Worm (Caenorhabditis elegans) whole organism, early embryonic: ENCODE results near the gene wrt-8.

Experiments
- B0310.2 ChIP-seq: sonication (generic microtip); optimal IDR thresholded peaks from 2 replicates; lab custom pipeline; 2016; ENCODE audit warnings: mild to moderate bottlenecking, missing genetic modification characterization, missing compliant biosample characterization
- F13C5.2 ChIP-seq: sonication (generic microtip); optimal IDR thresholded peaks from 2 replicates; lab custom pipeline; 2017; ENCODE audit warnings: mild to moderate bottlenecking, missing genetic modification characterization, inconsistent platforms, missing compliant biosample characterization
- aly-1 ChIP-seq: sonication (generic microtip); optimal IDR thresholded peaks from 2 replicates; lab custom pipeline; 2016; ENCODE audit warnings: missing genetic modification characterization, missing compliant biosample characterization
- ama-1 ChIP-seq: fragments of 150-350 bp; optimal IDR thresholded peaks from 2 replicates; lab custom pipeline; 2014
- ceh-13 ChIP-seq: fragments of 200-800 bp; sonication (Bioruptor generic); optimal IDR thresholded peaks from 2 replicates; lab custom pipeline; 2018; ENCODE audit warnings: mild to moderate bottlenecking, missing genetic modification characterization, missing compliant biosample characterization
- ceh-36 ChIP-seq: sonication (generic microtip); optimal IDR thresholded peaks from 2 replicates; lab custom pipeline; 2016; ENCODE audit warnings: missing genetic modification characterization, inconsistent platforms, missing compliant biosample characterization
- ets-7 ChIP-seq: sonication (generic microtip); optimal IDR thresholded peaks from 2 replicates; lab custom pipeline; 2016; ENCODE audit warnings: missing genotype, missing genetic modification characterization, missing compliant biosample characterization
- flt-1 ChIP-seq: fragments of 200-800 bp; sonication (Bioruptor generic); IDR thresholded peaks from 2 replicates; pipeline ENCODE4 v1.3.6; 2022; ENCODE audit warnings: missing genetic modification characterization, missing compliant biosample characterization
- hmbx-1 ChIP-seq: sonication (generic microtip); optimal IDR thresholded peaks from 2 replicates; lab custom pipeline; 2016; ENCODE audit warnings: mild to moderate bottlenecking, missing genetic modification characterization, missing compliant biosample characterization
- hmg-4 ChIP-seq: fragments of 200-800 bp; sonication (Bioruptor generic); optimal IDR thresholded peaks from 2 replicates; lab custom pipeline; 2018; ENCODE audit warnings: mild to moderate bottlenecking, missing genetic modification characterization, missing compliant biosample characterization
- hnd-1 ChIP-seq: sonication (generic microtip); optimal IDR thresholded peaks from 2 replicates; lab custom pipeline; 2016; ENCODE audit warnings: missing genetic modification characterization, missing compliant biosample characterization
- pes-1 ChIP-seq: fragments of 200-800 bp; sonication (Bioruptor generic); IDR thresholded peaks from 2 replicates; pipeline ENCODE4 v1.3.6; 2022; ENCODE audit warnings: missing genetic modification reagents, missing genetic modification characterization, missing compliant biosample characterization
- scrt-1 ChIP-seq: fragments of 200-800 bp; sonication (Bioruptor generic); IDR thresholded peaks from 2 replicates; pipeline ENCODE4 v1.3.6; 2022; ENCODE audit warnings: missing genetic modification characterization, missing compliant biosample characterization
- sea-1 ChIP-seq: fragments of 200-800 bp; sonication (Bioruptor generic); conservative IDR thresholded peaks from 2 replicates; pipeline ENCODE4 v1.3.6; 2022; ENCODE audit warnings: missing genetic modification characterization, missing compliant biosample characterization
- tbx-11 ChIP-seq: fragments of 200-800 bp; sonication (Bioruptor generic); IDR thresholded peaks from 2 replicates; pipeline ENCODE4 v1.3.6; 2022; ENCODE audit warnings: missing genetic modification characterization, missing compliant biosample characterization
- tbx-37 ChIP-seq: fragments of 200-800 bp; sonication (Bioruptor generic); conservative IDR thresholded peaks from 2 replicates; pipeline ENCODE4 v1.3.6; 2022; ENCODE audit warnings: missing genetic modification reagents, missing genetic modification characterization, missing compliant biosample characterization
- tra-4 ChIP-seq: sonication (generic microtip); optimal IDR thresholded peaks from 2 replicates; lab custom pipeline; 2017; ENCODE audit warnings: missing genetic modification characterization, missing compliant biosample characterization

The wrt-8 gene

ce11 chrV:15349044-15349443 is 4.7 kb upstream of the wrt-8 start, which contains the start of gene clec-230:
TSS of gene clec-230 (minus strand) at chrV:15349144.
- no peak for TF ChIP-seq ets-7 (tag; lab: Kevin White, UChicago)
- no peak for TF ChIP-seq hmbx-1 (tag; lab: Kevin White, UChicago)
- no peak for TF ChIP-seq hnd-1 (tag; lab: Kevin White, UChicago)
- TF ChIP-seq B0310.2 (tag; lab: Kevin White, UChicago) = no peak
- TF ChIP-seq hmg-4 (GFP tag; lab: Kevin White, UChicago) = no peak
- TF ChIP-seq ceh-13 = no peak
- TF ChIP-seq flt-1 = no peak
- TF ChIP-seq tra-4 (tag; lab: Kevin White, UChicago) = no peak
- no peak for TF ChIP-seq pes-1
- no peak for TF ChIP-seq ceh-36 (tag; lab: Kevin White, UChicago)
- TF ChIP-seq sea-1 (GFP tag; lab: Robert Waterston, UW) = no peak
- no peak for TF ChIP-seq tbx-37 (GFP tag; lab: Robert Waterston, UW)

ce11 chrV:15347292-15347691 is 2.9 kb upstream of the wrt-8 start, which contains the start of gene C29F3.3:
TSS of gene C29F3.3 (minus strand) at chrV:15347392.
- TF ChIP-seq tra-4 (tag; lab: Kevin White, UChicago) = no peak
- no peak for TF ChIP-seq hmg-4 (GFP tag; lab: Kevin White, UChicago)
- TF ChIP-seq F13C5.2 (tag; lab: Kevin White, UChicago) = no peak
- TF ChIP-seq ceh-36 (tag; lab: Kevin White, UChicago) = no peak
- no peak for TF ChIP-seq ceh-13
- TF ChIP-seq tbx-37 (GFP tag; lab: Robert Waterston, UW) = no peak
- no peak for TF ChIP-seq hnd-1 (tag; lab: Kevin White, UChicago)
- no peak for TF ChIP-seq flt-1
- TF ChIP-seq aly-1 = no peak
- no peak for TF ChIP-seq pes-1
- no peak for TF ChIP-seq B0310.2 (tag; lab: Kevin White, UChicago)
- no peak for TF ChIP-seq tbx-11 (GFP tag; lab: Robert Waterston, UW)

- TF ChIP-seq hmbx-1 (tag; lab: Kevin White, UChicago) (no peak), hmg-4 (GFP tag; lab: Kevin White, UChicago) (no peak), flt-1 (no peak), pes-1 (no peak), tra-4 (tag; lab: Kevin White, UChicago) (no peak), sea-1 (GFP tag; lab: Robert Waterston, UW) (no peak), ets-7 (tag; lab: Kevin White, UChicago) (no peak), scrt-1 (GFP tag; lab: Robert Waterston, UW) (no peak), ceh-36 (tag; lab: Kevin White, UChicago) (no peak), tbx-11 (GFP tag; lab: Robert Waterston, UW) (no peak), F13C5.2 (tag; lab: Kevin White, UChicago) (no peak), ceh-13 (no peak), aly-1 (no peak), tbx-37 (GFP tag; lab: Robert Waterston, UW) (no peak), B0310.2 (tag; lab: Kevin White, UChicago) (no peak), ama-1 (lab: Kevin White, UChicago) (no peak), hnd-1 (tag; lab: Kevin White, UChicago) (no peak)
Measured at ce11 chrV:15341404-15341803, 3.0 kb downstream of the wrt-8 start, which contains the start of gene clec-229. TSS of gene clec-229 (minus strand) at chrV:15341504.

- TF ChIP-seq sea-1 (GFP tag; lab: Robert Waterston, UW) (no peak), tbx-37 (GFP tag; lab: Robert Waterston, UW) (no peak), tbx-11 (GFP tag; lab: Robert Waterston, UW) (no peak), flt-1 (no peak), hmg-4 (GFP tag; lab: Kevin White, UChicago) (no peak), ama-1 (lab: Kevin White, UChicago) (no peak), B0310.2 (tag; lab: Kevin White, UChicago) (no peak), ets-7 (tag; lab: Kevin White, UChicago) (no peak), aly-1 (no peak), tra-4 (tag; lab: Kevin White, UChicago) (no peak), hnd-1 (tag; lab: Kevin White, UChicago) (no peak), ceh-36 (tag; lab: Kevin White, UChicago) (no peak), pes-1 (no peak), hmbx-1 (tag; lab: Kevin White, UChicago) (no peak), ceh-13 (no peak), scrt-1 (GFP tag; lab: Robert Waterston, UW) (no peak), F13C5.2 (tag; lab: Kevin White, UChicago) (no peak)
Measured at ce11 chrV:15339363-15339762, 5.0 kb downstream of the wrt-8 start, which contains the start of gene clec-228. TSS of gene clec-228 (minus strand) at chrV:15339463.

- TF ChIP-seq pes-1 (no peak), tbx-37 (GFP tag; lab: Robert Waterston, UW) (no peak)
Measured at ce11 chrV:15337405-15337804, 7.0 kb downstream of the wrt-8 start, which contains the start of gene wrt-7. TSS of gene wrt-7 (minus strand) at chrV:15337505.

- TF ChIP-seq F13C5.2 (tag; lab: Kevin White, UChicago) (no peak), hmbx-1 (tag; lab: Kevin White, UChicago) (no peak), tra-4 (tag; lab: Kevin White, UChicago) (no peak), pes-1 (no peak), hnd-1 (tag; lab: Kevin White, UChicago) (no peak), ceh-13 (no peak), ceh-36 (tag; lab: Kevin White, UChicago) (no peak), aly-1 (no peak), scrt-1 (GFP tag; lab: Robert Waterston, UW) (no peak), hmg-4 (GFP tag; lab: Kevin White, UChicago) (no peak), ets-7 (tag; lab: Kevin White, UChicago) (no peak), sea-1 (GFP tag; lab: Robert Waterston, UW) (no peak), tbx-11 (GFP tag; lab: Robert Waterston, UW) (no peak)
Measured at ce11 chrV:15332851-15333250, 11.5 kb downstream of the wrt-8 start, which contains the start of gene srw-113. TSS of gene srw-113 (plus strand) at chrV:15333151.

ce11 chrV:15330314-15330713 is 14.1 kb downstream of the wrt-8 start, which contains the start of gene srh-295:
TSS of gene srh-295 (plus strand) at chrV:15330614.
- TF ChIP-seq scrt-1 (GFP tag; lab: Robert Waterston, UW) = no peak
- no peak for TF ChIP-seq tbx-11 (GFP tag; lab: Robert Waterston, UW)
- no peak for TF ChIP-seq B0310.2 (tag; lab: Kevin White, UChicago)
- no peak for TF ChIP-seq sea-1 (GFP tag; lab: Robert Waterston, UW)
- TF ChIP-seq ama-1 (lab: Kevin White, UChicago) = no peak
- TF ChIP-seq aly-1 = no peak
- no peak for TF ChIP-seq tra-4 (tag; lab: Kevin White, UChicago)
- TF ChIP-seq F13C5.2 (tag; lab: Kevin White, UChicago) = no peak
- no peak for TF ChIP-seq hnd-1 (tag; lab: Kevin White, UChicago)
- TF ChIP-seq pes-1 = no peak
- TF ChIP-seq hmbx-1 (tag; lab: Kevin White, UChicago) = no peak
- no peak for TF ChIP-seq ets-7 (tag; lab: Kevin White, UChicago)
- no peak for TF ChIP-seq hmg-4 (GFP tag; lab: Kevin White, UChicago)
